Fruit fly (Drosophila melanogaster): ENCODE measurements around the gene vls.

vls gene

dm6 chr2L:20016448-20016847, 49.0 kb downstream of the vls start (continued):
- no peak for TF ChIP-seq ranshi (GFP tag; IDR thresholded peaks at IDR 0.05)
- no peak for TF ChIP-seq CG1529 (GFP tag; optimal IDR thresholded peaks at IDR 0.05)
- no peak for TF ChIP-seq nom (GFP tag; optimal IDR thresholded peaks at IDR 0.05)
- TF ChIP-seq slbo (GFP tag; IDR thresholded peaks at IDR 0.05): no peak
- TF ChIP-seq gsb-n (tag; optimal IDR thresholded peaks at IDR 0.05): no peak
- no peak for TF ChIP-seq HmgD (GFP tag; optimal IDR thresholded peaks at IDR 0.05)
- no peak for TF ChIP-seq ac (GFP tag; optimal IDR thresholded peaks at IDR 0.05)
- no peak for TF ChIP-seq CG34224 (GFP tag; IDR thresholded peaks at IDR 0.05; ENCODE audit: partially characterized antibody)
- TF ChIP-seq CG8290 (GFP tag; optimal IDR thresholded peaks at IDR 0.05): no peak
- peak in 1 of 2 experiments; percentile 4 for TF ChIP-seq CG8290 (tag; optimal IDR thresholded peaks at IDR 0.05)
- TF ChIP-seq br (optimal IDR thresholded peaks at IDR 0.05): no peak
- TF ChIP-seq ato (GFP tag; IDR thresholded peaks at IDR 0.05; ENCODE audit: partially characterized antibody): no peak
- no peak for TF ChIP-seq en (GFP tag; optimal IDR thresholded peaks at IDR 0.05)
- TF ChIP-seq CG12391 (tag; optimal IDR thresholded peaks at IDR 0.05): no peak
- TF ChIP-seq CG6854 (GFP tag; optimal IDR thresholded peaks at IDR 0.05): no peak
- TF ChIP-seq Opbp (GFP tag; IDR thresholded peaks at IDR 0.05; ENCODE audit: partially characterized antibody): no peak
- no peak for TF ChIP-seq CG10147 (GFP tag; optimal IDR thresholded peaks at IDR 0.05)
- TF ChIP-seq CG31388 (GFP tag; optimal IDR thresholded peaks at IDR 0.05): no peak
- TF ChIP-seq Poxn (GFP tag; IDR thresholded peaks at IDR 0.05): no peak
- TF ChIP-seq rib (GFP tag; IDR thresholded peaks at IDR 0.05): no peak
- no peak for TF ChIP-seq CG43689 (GFP tag; IDR thresholded peaks at IDR 0.05)
- peak; percentile 59 for TF ChIP-seq Med (GFP tag)
- TF ChIP-seq CG12104 (GFP tag; optimal IDR thresholded peaks at IDR 0.05): no peak
- TF ChIP-seq CG7556 (GFP tag; optimal IDR thresholded peaks at IDR 0.05): no peak
- TF ChIP-seq CG15514 (GFP tag; optimal IDR thresholded peaks at IDR 0.05): no peak
- no peak for TF ChIP-seq crc (GFP tag; optimal IDR thresholded peaks at IDR 0.05)
- TF ChIP-seq Sry-δ (GFP tag; optimal IDR thresholded peaks at IDR 0.05): no peak
- no peak for TF ChIP-seq Drgx (GFP tag; IDR thresholded peaks at IDR 0.05)
- no peak for TF ChIP-seq disco-r (GFP tag; optimal IDR thresholded peaks at IDR 0.05)
- TF ChIP-seq CG16779 (GFP tag; IDR thresholded peaks at IDR 0.05): no peak
- TF ChIP-seq CG13287 (GFP tag; IDR thresholded peaks at IDR 0.05; ENCODE audit: partially characterized antibody): no peak
- TF ChIP-seq Adf1 (GFP tag; IDR thresholded peaks at IDR 0.05): no peak
- TF ChIP-seq CG17328 (GFP tag; IDR thresholded peaks at IDR 0.05): no peak
- TF ChIP-seq CG7372 (GFP tag; IDR thresholded peaks at IDR 0.05): no peak
- peak; percentile 30 for TF ChIP-seq fd64A (GFP tag; optimal IDR thresholded peaks at IDR 0.05)
- TF ChIP-seq chif (GFP tag; optimal IDR thresholded peaks at IDR 0.05): no peak
- no peak for TF ChIP-seq cg (GFP tag; optimal IDR thresholded peaks at IDR 0.05)
- no peak for TF ChIP-seq eve (GFP tag; optimal IDR thresholded peaks at IDR 0.05)
- no peak for TF ChIP-seq CG32767 (GFP tag; IDR thresholded peaks at IDR 0.05)
- no peak for TF ChIP-seq esg (GFP tag; conservative IDR thresholded peaks at IDR 0.05)
- TF ChIP-seq CG8765 (GFP tag; IDR thresholded peaks at IDR 0.05): no peak
- no peak for TF ChIP-seq CG10321 (GFP tag; IDR thresholded peaks at IDR 0.05)
- TF ChIP-seq vfl (GFP tag; optimal IDR thresholded peaks at IDR 0.05): no peak
- no peak for TF ChIP-seq Lim3 (GFP tag; IDR thresholded peaks at IDR 0.05)
- no peak for TF ChIP-seq CG18599 (GFP tag; optimal IDR thresholded peaks at IDR 0.05)
- TF ChIP-seq onecut (GFP tag; IDR thresholded peaks at IDR 0.05): no peak
- TF ChIP-seq pum (GFP tag; optimal IDR thresholded peaks at IDR 0.05): no peak
- no peak for TF ChIP-seq NfI (GFP tag; optimal IDR thresholded peaks at IDR 0.05)
- no peak for TF ChIP-seq CG3847 (GFP tag; IDR thresholded peaks at IDR 0.05)
- peak; percentile 6 for TF ChIP-seq Vsx1 (GFP tag; optimal IDR thresholded peaks at IDR 0.05)
- TF ChIP-seq CG11504 (tag; optimal IDR thresholded peaks at IDR 0.05): no peak
- TF ChIP-seq CG4730 (GFP tag; IDR thresholded peaks at IDR 0.05): no peak
- TF ChIP-seq odd (GFP tag; optimal IDR thresholded peaks at IDR 0.05): peak; percentile 31

All from whole organism, embryonic.